Fruit fly (Drosophila melanogaster) whole organism, prepupa: Measurements from ENCODE around the gene Plp.
A peak's percentile ranks its signal among the peaks of the same experiment; 100 is the strongest.

ENCODE experiments used
- Blimp-1 ChIP-seq: fragments of 200-800 bp; sonication (Bioruptor generic); optimal IDR thresholded peaks from 3 replicates; lab custom pipeline; 2017; ENCODE audit warnings: missing biosample characterization, missing genetic modification characterization, mild to moderate bottlenecking, moderate library complexity, missing genetic modification reagents
- CG11762 ChIP-seq: fragments of 200-800 bp; sonication (Bioruptor generic); optimal IDR thresholded peaks from 3 replicates; lab custom pipeline; 2016; ENCODE audit warnings: missing biosample characterization, missing genetic modification characterization; ENCODE audit not compliant: insufficient read depth
- CG11902 ChIP-seq: fragments of 200-800 bp; sonication (Bioruptor generic); optimal IDR thresholded peaks from 3 replicates; lab custom pipeline; 2016; ENCODE audit warnings: missing biosample characterization, missing genetic modification characterization
- CG16779 ChIP-seq: fragments of 200-800 bp; sonication (Bioruptor generic); optimal IDR thresholded peaks from 3 replicates; lab custom pipeline; 2017; ENCODE audit warnings: missing biosample characterization, mild to moderate bottlenecking, missing genetic modification characterization
- CG3032 ChIP-seq: fragments of 200-800 bp; optimal IDR thresholded peaks from 2 replicates; lab custom pipeline; 2019; ENCODE audit warnings: missing biosample characterization, mild to moderate bottlenecking, missing genetic modification characterization, moderate library complexity
- CG32006 ChIP-seq: fragments of 200-800 bp; sonication (Bioruptor generic); optimal IDR thresholded peaks from 3 replicates; lab custom pipeline; 2017; ENCODE audit warnings: missing biosample characterization, mild to moderate bottlenecking, missing genetic modification characterization
- CG6163 ChIP-seq: fragments of 200-800 bp; sonication (Bioruptor generic); IDR thresholded peaks from 3 replicates; pipeline ENCODE4 v1.3.6; 2022; ENCODE audit warnings: missing biosample characterization, missing genetic modification characterization
- CG6276 ChIP-seq: fragments of 200-800 bp; sonication (Bioruptor generic); optimal IDR thresholded peaks from 2 replicates; lab custom pipeline; 2017; ENCODE audit warnings: missing biosample characterization, mild to moderate bottlenecking, missing genetic modification characterization
- CG6792 ChIP-seq: fragments of 200-800 bp; sonication (Bioruptor generic); optimal IDR thresholded peaks from 3 replicates; lab custom pipeline; 2016; ENCODE audit warnings: missing biosample characterization, missing genetic modification characterization
- CG6808 ChIP-seq: fragments of 200-800 bp; sonication (Bioruptor generic); optimal IDR thresholded peaks from 3 replicates; lab custom pipeline; 2017; ENCODE audit warnings: missing biosample characterization, missing genetic modification characterization, mild to moderate bottlenecking, moderate library complexity, missing genetic modification reagents
- CG8119 ChIP-seq: fragments of 200-800 bp; sonication (Bioruptor generic); IDR thresholded peaks from 3 replicates; pipeline ENCODE4 v1.3.6; 2022; ENCODE audit warnings: missing biosample characterization, missing genetic modification characterization
- CG8319 ChIP-seq: fragments of 200-800 bp; sonication (Bioruptor generic); optimal IDR thresholded peaks from 3 replicates; lab custom pipeline; 2016; ENCODE audit warnings: missing biosample characterization, missing genetic modification characterization
- CG8632 ChIP-seq: fragments of 200-800 bp; sonication (Bioruptor generic); optimal IDR thresholded peaks from 3 replicates; lab custom pipeline; 2016; ENCODE audit warnings: missing biosample characterization, missing genetic modification characterization
- CG9139 ChIP-seq: fragments of 200-800 bp; sonication (Bioruptor generic); optimal IDR thresholded peaks from 3 replicates; lab custom pipeline; 2017; ENCODE audit warnings: missing biosample characterization, mild to moderate bottlenecking, missing genetic modification characterization
- Eip75B ChIP-seq: fragments of 200-800 bp; sonication (Bioruptor generic); optimal IDR thresholded peaks from 3 replicates; lab custom pipeline; 2016; ENCODE audit warnings: missing biosample characterization, missing genetic modification characterization
- Eip78C ChIP-seq: fragments of 200-800 bp; sonication (Bioruptor generic); peaks from one replicate; lab custom pipeline; 2016; ENCODE audit warnings: missing biosample characterization, missing genetic modification characterization
- Eip93F ChIP-seq: fragments of 200-800 bp; sonication (Bioruptor generic); optimal IDR thresholded peaks from 2 replicates; lab custom pipeline; 2016; ENCODE audit warnings: missing biosample characterization, mild to moderate bottlenecking, missing genetic modification characterization
- Ets21C ChIP-seq: fragments of 200-800 bp; sonication (Bioruptor generic); optimal IDR thresholded peaks from 3 replicates; lab custom pipeline; 2016; ENCODE audit warnings: missing biosample characterization, missing genetic modification characterization
- Gug ChIP-seq: fragments of 200-800 bp; sonication (Bioruptor generic); IDR thresholded peaks from 2 replicates; pipeline ENCODE4 v1.3.6; 2022; ENCODE audit warnings: missing biosample characterization, missing genetic modification characterization
- Hr38 ChIP-seq: sonication (Bioruptor generic); optimal IDR thresholded peaks from 2 replicates; lab custom pipeline; 2016; ENCODE audit warnings: missing biosample characterization, missing genetic modification characterization
- Hr39 ChIP-seq: fragments of 200-800 bp; sonication (Bioruptor generic); optimal IDR thresholded peaks from 2 replicates; lab custom pipeline; 2016; ENCODE audit warnings: missing biosample characterization, missing genetic modification characterization
- Hr4 ChIP-seq: fragments of 200-800 bp; sonication (Bioruptor generic); optimal IDR thresholded peaks from 3 replicates; lab custom pipeline; 2016; ENCODE audit warnings: missing biosample characterization, missing genetic modification characterization
- Met ChIP-seq: fragments of 200-800 bp; sonication (Bioruptor generic); optimal IDR thresholded peaks from 3 replicates; lab custom pipeline; 2016; ENCODE audit warnings: missing biosample characterization, missing genetic modification characterization
- OdsH ChIP-seq: fragments of 200-800 bp; sonication (Bioruptor generic); optimal IDR thresholded peaks from 3 replicates; lab custom pipeline; 2016; ENCODE audit warnings: missing biosample characterization, missing genetic modification characterization
- Smox ChIP-seq: fragments of 200-800 bp; sonication (Bioruptor generic); optimal IDR thresholded peaks from 3 replicates; lab custom pipeline; 2016; ENCODE audit warnings: missing biosample characterization, missing genetic modification characterization
- Sox14 ChIP-seq: fragments of 200-800 bp; sonication (Bioruptor generic); optimal IDR thresholded peaks from 3 replicates; lab custom pipeline; 2016; ENCODE audit warnings: missing biosample characterization, missing genetic modification characterization
- Sox15 ChIP-seq: fragments of 200-800 bp; sonication (Bioruptor generic); optimal IDR thresholded peaks from 3 replicates; lab custom pipeline; 2016; ENCODE audit warnings: missing biosample characterization, missing genetic modification characterization
- acj6 ChIP-seq: fragments of 200-800 bp; sonication (Bioruptor generic); optimal IDR thresholded peaks from 3 replicates; lab custom pipeline; 2016; ENCODE audit warnings: missing biosample characterization, missing genetic modification characterization
- dac ChIP-seq: fragments of 200-800 bp; sonication (Bioruptor generic); optimal IDR thresholded peaks from 2 replicates; lab custom pipeline; 2017; ENCODE audit warnings: missing biosample characterization, mild to moderate bottlenecking, missing genetic modification characterization
- esn ChIP-seq: fragments of 200-800 bp; sonication (Bioruptor generic); optimal IDR thresholded peaks from 2 replicates; lab custom pipeline; 2016; ENCODE audit warnings: missing biosample characterization, mild to moderate bottlenecking, missing genetic modification characterization, moderate library complexity
- fd59A ChIP-seq: fragments of 200-800 bp; sonication (Bioruptor generic); optimal IDR thresholded peaks from 2 replicates; lab custom pipeline; 2017; ENCODE audit warnings: missing biosample characterization, mild to moderate bottlenecking, missing genetic modification characterization, missing genetic modification reagents
- fd85E ChIP-seq: fragments of 200-800 bp; sonication (Bioruptor generic); optimal IDR thresholded peaks from 3 replicates; lab custom pipeline; 2016; ENCODE audit warnings: missing biosample characterization, missing genetic modification characterization
- fkh ChIP-seq: fragments of 200-800 bp; sonication (Bioruptor generic); optimal IDR thresholded peaks from 3 replicates; lab custom pipeline; 2017; ENCODE audit warnings: missing biosample characterization, mild to moderate bottlenecking, missing genetic modification characterization, moderate library complexity
- pdm3 ChIP-seq: fragments of 200-800 bp; sonication (Bioruptor generic); optimal IDR thresholded peaks from 3 replicates; lab custom pipeline; 2016; ENCODE audit warnings: missing biosample characterization, missing genetic modification characterization
- spab ChIP-seq: fragments of 200-800 bp; sonication (Bioruptor generic); optimal IDR thresholded peaks from 2 replicates; lab custom pipeline; 2017; ENCODE audit warnings: missing biosample characterization, mild to moderate bottlenecking, missing genetic modification characterization, missing genetic modification reagents
- ss ChIP-seq, 2 experiments: fragments of 200-800 bp; sonication (Bioruptor generic); optimal IDR thresholded peaks; 2 replicates in 1 of 2; 3 replicates in 1 of 2; lab custom pipeline; 2017 to 2018; ENCODE audit warnings: mild to moderate bottlenecking in 2 of 2, missing biosample characterization in 2 of 2, missing genetic modification characterization in 2 of 2, moderate library complexity in 1 of 2
- svp ChIP-seq: fragments of 200-800 bp; sonication (Bioruptor generic); peaks from one replicate; lab custom pipeline; 2016; ENCODE audit warnings: missing biosample characterization, missing genetic modification characterization
- topi ChIP-seq: fragments of 200-800 bp; sonication (Bioruptor generic); optimal IDR thresholded peaks from 3 replicates; lab custom pipeline; 2016; ENCODE audit warnings: missing biosample characterization, missing genetic modification characterization

The Plp gene

dm6 chr3L:15076380-15076779, 18.1 kb downstream of the Plp start:
- TF ChIP-seq OdsH (GFP tag; lab: Kevin White, UChicago) (no peak), svp (GFP tag; lab: Kevin White, UChicago) (peak; percentile 96), CG6276 (GFP tag; lab: Kevin White, UChicago) (peak; percentile 51), Sox14 (peak; percentile 29), Gug (GFP tag; lab: Robert Waterston, UW) (no peak), Eip78C (GFP tag; lab: Kevin White, UChicago) (peak; percentile 37)
- TF ChIP-seq, all 60 proteins: peak for 4

- TF ChIP-seq CG6163, result no peak
- TF ChIP-seq esn, result no peak
- no peak for TF ChIP-seq ss (GFP tag; optimal IDR thresholded peaks at IDR 0.05; lab: Kevin White, UChicago)
- no peak for TF ChIP-seq Eip75B
- TF ChIP-seq CG6808 (GFP tag; lab: Kevin White, UChicago), result no peak
- no peak for TF ChIP-seq CG11902 (GFP tag; lab: Kevin White, UChicago)
- TF ChIP-seq CG9139 (GFP tag; lab: Kevin White, UChicago), result no peak
- no peak for TF ChIP-seq spab (GFP tag; lab: Kevin White, UChicago)
These were observed 20.8 kb downstream of the Plp start for dm6 chr3L:15073680-15074079.

dm6 chr3L:15072149-15072548, 22.4 kb downstream of the Plp start:
- TF ChIP-seq Hr4 (GFP tag; lab: Kevin White, UChicago), result no peak
- TF ChIP-seq CG8319 (GFP tag; lab: Kevin White, UChicago), result no peak
- no peak for TF ChIP-seq topi (GFP tag; lab: Kevin White, UChicago)
- no peak for TF ChIP-seq fd85E
- no peak for TF ChIP-seq CG6792 (GFP tag; lab: Kevin White, UChicago)

dm6 chr3L:15064877-15065276, 29.6 kb downstream of the Plp start, which contains the start of gene Sytbeta:
Sytbeta (minus strand) TSS chr3L:15064977.
- TF ChIP-seq Smox (GFP tag; lab: Kevin White, UChicago), result no peak
- no peak for TF ChIP-seq Ets21C (GFP tag; lab: Kevin White, UChicago)
- no peak for TF ChIP-seq Blimp-1 (GFP tag; lab: Kevin White, UChicago)
- no peak for TF ChIP-seq svp (GFP tag; lab: Kevin White, UChicago)
- TF ChIP-seq Hr39 (GFP tag; lab: Kevin White, UChicago), result no peak
- TF ChIP-seq CG6276 (GFP tag; lab: Kevin White, UChicago), result no peak
- TF ChIP-seq Hr38, result no peak
- no peak for TF ChIP-seq Sox15 (GFP tag; lab: Kevin White, UChicago)
- no peak for TF ChIP-seq CG9139 (GFP tag; lab: Kevin White, UChicago)
- TF ChIP-seq Eip93F, result no peak
- TF ChIP-seq CG6808 (GFP tag; lab: Kevin White, UChicago), result no peak

- TF ChIP-seq CG6276 (GFP tag; lab: Kevin White, UChicago) (no peak), CG6792 (GFP tag; lab: Kevin White, UChicago) (no peak), svp (GFP tag; lab: Kevin White, UChicago) (no peak), pdm3 (GFP tag; lab: Kevin White, UChicago) (no peak), fd59A (GFP tag; lab: Kevin White, UChicago) (no peak), CG32006 (GFP tag; lab: Kevin White, UChicago) (no peak), CG8632 (GFP tag; lab: Kevin White, UChicago) (no peak), Sox14 (no peak), fd85E (no peak), Met (GFP tag; lab: Kevin White, UChicago) (no peak), CG6163 (no peak), Eip93F (no peak), spab (GFP tag; lab: Kevin White, UChicago) (no peak), fkh (GFP tag; lab: Kevin White, UChicago) (no peak), CG11762 (GFP tag; lab: Kevin White, UChicago) (no peak), CG8119 (GFP tag; lab: Robert Waterston, UW) (no peak), dac (GFP tag; lab: Kevin White, UChicago) (no peak), CG16779 (tag; lab: Kevin White, UChicago) (no peak), acj6 (GFP tag; lab: Kevin White, UChicago) (no peak), CG3032 (tag; lab: Kevin White, UChicago) (no peak)
These were observed 32.9 kb downstream of the Plp start, which contains the start of gene CG13460 for dm6 chr3L:15061605-15062004. CG13460 (minus strand) TSS chr3L:15061705.
